Fruit fly (Drosophila melanogaster): ENCODE measurements around the gene CG10375.

DNA sequence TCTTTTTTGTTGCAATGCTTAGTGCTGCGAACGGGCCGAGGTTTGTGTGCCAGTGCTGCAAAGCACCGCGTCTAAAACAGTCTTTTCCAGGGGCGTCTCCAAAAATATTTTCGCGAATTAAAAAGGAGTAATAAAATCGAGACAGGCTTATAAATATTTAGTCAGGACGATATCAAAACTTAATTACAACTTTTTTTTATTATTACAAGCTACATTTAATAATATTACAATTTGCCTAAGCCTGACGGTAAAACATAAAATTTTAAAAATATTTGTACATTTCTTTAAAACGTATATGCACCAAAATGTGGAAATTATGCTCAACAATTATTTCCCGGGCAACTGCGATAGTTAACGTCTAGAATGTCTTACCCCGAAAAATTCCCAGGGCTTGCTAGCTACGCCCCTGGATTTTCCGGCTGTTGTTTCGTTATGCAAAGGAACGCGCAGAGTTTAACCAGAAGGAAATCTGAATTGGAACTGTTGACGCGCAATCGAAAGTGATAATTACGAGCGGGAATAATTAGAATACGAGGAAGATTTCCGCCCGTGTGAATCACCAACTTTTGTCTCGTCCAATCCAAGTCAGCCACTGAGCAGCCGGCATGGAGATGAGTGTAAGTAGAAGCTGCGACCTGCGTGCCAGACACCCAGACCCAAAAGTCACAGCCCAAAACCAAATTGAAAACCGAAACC is 9.5 kb upstream of the CG10375 start, which contains the start of the genes PTPMT1 and Hrd3:
- TF ChIP-seq Myc (optimal IDR thresholded peaks at IDR 0.05) (no peak), psq (optimal IDR thresholded peaks at IDR 0.05) (no peak), h (optimal IDR thresholded peaks at IDR 0.05) (no peak)

Data from Kc167 (cell line).